Fruit fly (Drosophila melanogaster) whole organism, prepupa: ENCODE data around the gene CG13047.

Experiments
- Blimp-1 ChIP-seq: fragments of 200-800 bp; sonication (Bioruptor generic); optimal IDR thresholded peaks from 3 replicates; lab custom pipeline; 2017; ENCODE audit warnings: missing biosample characterization, missing genetic modification characterization, mild to moderate bottlenecking, moderate library complexity, missing genetic modification reagents
- CG10631 ChIP-seq: fragments of 200-800 bp; sonication (Bioruptor generic); optimal IDR thresholded peaks from 2 replicates; lab custom pipeline; 2016; ENCODE audit warnings: missing biosample characterization, missing genetic modification characterization
- CG11294 ChIP-seq: fragments of 200-800 bp; sonication (Bioruptor generic); IDR thresholded peaks from 2 replicates; pipeline ENCODE4 v1.3.6; 2022; ENCODE audit warnings: missing biosample characterization, missing genetic modification characterization
- CG11762 ChIP-seq: fragments of 200-800 bp; sonication (Bioruptor generic); optimal IDR thresholded peaks from 3 replicates; lab custom pipeline; 2016; ENCODE audit warnings: missing biosample characterization, missing genetic modification characterization; ENCODE audit not compliant: insufficient read depth
- CG11902 ChIP-seq: fragments of 200-800 bp; sonication (Bioruptor generic); optimal IDR thresholded peaks from 3 replicates; lab custom pipeline; 2016; ENCODE audit warnings: missing biosample characterization, missing genetic modification characterization
- CG1621 ChIP-seq: fragments of 200-800 bp; sonication (Bioruptor generic); optimal IDR thresholded peaks from 3 replicates; lab custom pipeline; 2018; ENCODE audit warnings: missing biosample characterization, mild to moderate bottlenecking, missing genetic modification characterization
- CG16779 ChIP-seq: fragments of 200-800 bp; sonication (Bioruptor generic); optimal IDR thresholded peaks from 3 replicates; lab custom pipeline; 2017; ENCODE audit warnings: missing biosample characterization, mild to moderate bottlenecking, missing genetic modification characterization
- CG3032 ChIP-seq: fragments of 200-800 bp; optimal IDR thresholded peaks from 2 replicates; lab custom pipeline; 2019; ENCODE audit warnings: missing biosample characterization, mild to moderate bottlenecking, missing genetic modification characterization, moderate library complexity
- CG31627 ChIP-seq: fragments of 200-800 bp; sonication (Bioruptor generic); optimal IDR thresholded peaks from 3 replicates; lab custom pipeline; 2016; ENCODE audit warnings: missing biosample characterization, missing genetic modification characterization
- CG32006 ChIP-seq: fragments of 200-800 bp; sonication (Bioruptor generic); optimal IDR thresholded peaks from 3 replicates; lab custom pipeline; 2017; ENCODE audit warnings: missing biosample characterization, mild to moderate bottlenecking, missing genetic modification characterization
- CG34406 ChIP-seq: fragments of 200-800 bp; sonication (Bioruptor generic); optimal IDR thresholded peaks from 3 replicates; lab custom pipeline; 2016; ENCODE audit warnings: missing biosample characterization, missing genetic modification characterization
- CG3919 ChIP-seq: fragments of 200-800 bp; sonication (Bioruptor generic); optimal IDR thresholded peaks from 3 replicates; lab custom pipeline; 2016; ENCODE audit warnings: missing biosample characterization, missing genetic modification characterization
- CG4318 ChIP-seq: fragments of 200-800 bp; sonication (Bioruptor generic); optimal IDR thresholded peaks from 3 replicates; lab custom pipeline; 2017; ENCODE audit warnings: missing biosample characterization, mild to moderate bottlenecking, missing genetic modification characterization
- CG6163 ChIP-seq: fragments of 200-800 bp; sonication (Bioruptor generic); IDR thresholded peaks from 3 replicates; pipeline ENCODE4 v1.3.6; 2022; ENCODE audit warnings: missing biosample characterization, missing genetic modification characterization
- CG6276 ChIP-seq: fragments of 200-800 bp; sonication (Bioruptor generic); optimal IDR thresholded peaks from 2 replicates; lab custom pipeline; 2017; ENCODE audit warnings: missing biosample characterization, mild to moderate bottlenecking, missing genetic modification characterization
- CG6792 ChIP-seq: fragments of 200-800 bp; sonication (Bioruptor generic); optimal IDR thresholded peaks from 3 replicates; lab custom pipeline; 2016; ENCODE audit warnings: missing biosample characterization, missing genetic modification characterization
- CG6808 ChIP-seq: fragments of 200-800 bp; sonication (Bioruptor generic); optimal IDR thresholded peaks from 3 replicates; lab custom pipeline; 2017; ENCODE audit warnings: missing biosample characterization, missing genetic modification characterization, mild to moderate bottlenecking, moderate library complexity, missing genetic modification reagents
- CG6854 ChIP-seq: fragments of 200-800 bp; sonication (Bioruptor generic); optimal IDR thresholded peaks from 2 replicates; lab custom pipeline; 2017; ENCODE audit warnings: missing biosample characterization, mild to moderate bottlenecking, missing genetic modification characterization
- CG7368 ChIP-seq: fragments of 200-800 bp; sonication (Bioruptor generic); optimal IDR thresholded peaks from 3 replicates; lab custom pipeline; 2016; ENCODE audit warnings: missing biosample characterization, missing genetic modification characterization
- CG8119 ChIP-seq: fragments of 200-800 bp; sonication (Bioruptor generic); IDR thresholded peaks from 3 replicates; pipeline ENCODE4 v1.3.6; 2022; ENCODE audit warnings: missing biosample characterization, missing genetic modification characterization
- CG8632 ChIP-seq: fragments of 200-800 bp; sonication (Bioruptor generic); optimal IDR thresholded peaks from 3 replicates; lab custom pipeline; 2016; ENCODE audit warnings: missing biosample characterization, missing genetic modification characterization
- CG9139 ChIP-seq: fragments of 200-800 bp; sonication (Bioruptor generic); optimal IDR thresholded peaks from 3 replicates; lab custom pipeline; 2017; ENCODE audit warnings: missing biosample characterization, mild to moderate bottlenecking, missing genetic modification characterization
- Eip75B ChIP-seq: fragments of 200-800 bp; sonication (Bioruptor generic); optimal IDR thresholded peaks from 3 replicates; lab custom pipeline; 2016; ENCODE audit warnings: missing biosample characterization, missing genetic modification characterization
- Eip78C ChIP-seq: fragments of 200-800 bp; sonication (Bioruptor generic); peaks from one replicate; lab custom pipeline; 2016; ENCODE audit warnings: missing biosample characterization, missing genetic modification characterization
- Eip93F ChIP-seq: fragments of 200-800 bp; sonication (Bioruptor generic); optimal IDR thresholded peaks from 2 replicates; lab custom pipeline; 2016; ENCODE audit warnings: missing biosample characterization, mild to moderate bottlenecking, missing genetic modification characterization
- Ets21C ChIP-seq: fragments of 200-800 bp; sonication (Bioruptor generic); optimal IDR thresholded peaks from 3 replicates; lab custom pipeline; 2016; ENCODE audit warnings: missing biosample characterization, missing genetic modification characterization
- Ets96B ChIP-seq: fragments of 200-800 bp; optimal IDR thresholded peaks from 2 replicates; lab custom pipeline; 2019; ENCODE audit warnings: missing biosample characterization, mild to moderate bottlenecking, missing genetic modification characterization, moderate library complexity
- Gug ChIP-seq: fragments of 200-800 bp; sonication (Bioruptor generic); IDR thresholded peaks from 2 replicates; pipeline ENCODE4 v1.3.6; 2022; ENCODE audit warnings: missing biosample characterization, missing genetic modification characterization
- Hr38 ChIP-seq: sonication (Bioruptor generic); optimal IDR thresholded peaks from 2 replicates; lab custom pipeline; 2016; ENCODE audit warnings: missing biosample characterization, missing genetic modification characterization
- Hr39 ChIP-seq: fragments of 200-800 bp; sonication (Bioruptor generic); optimal IDR thresholded peaks from 2 replicates; lab custom pipeline; 2016; ENCODE audit warnings: missing biosample characterization, missing genetic modification characterization
- Hr4 ChIP-seq: fragments of 200-800 bp; sonication (Bioruptor generic); optimal IDR thresholded peaks from 3 replicates; lab custom pipeline; 2016; ENCODE audit warnings: missing biosample characterization, missing genetic modification characterization
- OdsH ChIP-seq: fragments of 200-800 bp; sonication (Bioruptor generic); optimal IDR thresholded peaks from 3 replicates; lab custom pipeline; 2016; ENCODE audit warnings: missing biosample characterization, missing genetic modification characterization
- Smox ChIP-seq: fragments of 200-800 bp; sonication (Bioruptor generic); optimal IDR thresholded peaks from 3 replicates; lab custom pipeline; 2016; ENCODE audit warnings: missing biosample characterization, missing genetic modification characterization
- Sox102F ChIP-seq: fragments of 200-800 bp; sonication (Bioruptor generic); optimal IDR thresholded peaks from 2 replicates; lab custom pipeline; 2016; ENCODE audit warnings: missing biosample characterization, mild to moderate bottlenecking, missing genetic modification characterization
- Sox14 ChIP-seq: fragments of 200-800 bp; sonication (Bioruptor generic); optimal IDR thresholded peaks from 3 replicates; lab custom pipeline; 2016; ENCODE audit warnings: missing biosample characterization, missing genetic modification characterization
- achi ChIP-seq: fragments of 200-800 bp; sonication (Bioruptor generic); optimal IDR thresholded peaks from 3 replicates; lab custom pipeline; 2016; ENCODE audit warnings: missing biosample characterization, missing genetic modification characterization
- acj6 ChIP-seq: fragments of 200-800 bp; sonication (Bioruptor generic); optimal IDR thresholded peaks from 3 replicates; lab custom pipeline; 2016; ENCODE audit warnings: missing biosample characterization, missing genetic modification characterization
- dac ChIP-seq: fragments of 200-800 bp; sonication (Bioruptor generic); optimal IDR thresholded peaks from 2 replicates; lab custom pipeline; 2017; ENCODE audit warnings: missing biosample characterization, mild to moderate bottlenecking, missing genetic modification characterization
- dsx ChIP-seq: fragments of 200-800 bp; optimal IDR thresholded peaks from 3 replicates; lab custom pipeline; 2019; ENCODE audit warnings: missing biosample characterization, mild to moderate bottlenecking, missing genetic modification characterization, moderate library complexity; ENCODE audit not compliant: poor library complexity, severe bottlenecking
- eg ChIP-seq: fragments of 200-800 bp; sonication (Bioruptor generic); IDR thresholded peaks from 3 replicates; pipeline ENCODE4 v1.3.6; 2022; ENCODE audit warnings: missing biosample characterization, missing genetic modification characterization
- esn ChIP-seq: fragments of 200-800 bp; sonication (Bioruptor generic); optimal IDR thresholded peaks from 2 replicates; lab custom pipeline; 2016; ENCODE audit warnings: missing biosample characterization, mild to moderate bottlenecking, missing genetic modification characterization, moderate library complexity
- fd59A ChIP-seq: fragments of 200-800 bp; sonication (Bioruptor generic); optimal IDR thresholded peaks from 2 replicates; lab custom pipeline; 2017; ENCODE audit warnings: missing biosample characterization, mild to moderate bottlenecking, missing genetic modification characterization, missing genetic modification reagents
- fkh ChIP-seq: fragments of 200-800 bp; sonication (Bioruptor generic); optimal IDR thresholded peaks from 3 replicates; lab custom pipeline; 2017; ENCODE audit warnings: missing biosample characterization, mild to moderate bottlenecking, missing genetic modification characterization, moderate library complexity
- net ChIP-seq: fragments of 200-800 bp; sonication (Bioruptor generic); optimal IDR thresholded peaks from 3 replicates; lab custom pipeline; 2016; ENCODE audit warnings: missing biosample characterization, missing genetic modification characterization
- pdm3 ChIP-seq: fragments of 200-800 bp; sonication (Bioruptor generic); optimal IDR thresholded peaks from 3 replicates; lab custom pipeline; 2016; ENCODE audit warnings: missing biosample characterization, missing genetic modification characterization
- salr ChIP-seq, 2 experiments: fragments of 200-800 bp; sonication (Bioruptor generic); optimal IDR thresholded peaks; 3 replicates each; lab custom pipeline; 2016 to 2018; ENCODE audit warnings: missing biosample characterization in 2 of 2, missing genetic modification characterization in 2 of 2, mild to moderate bottlenecking in 1 of 2
- spab ChIP-seq: fragments of 200-800 bp; sonication (Bioruptor generic); optimal IDR thresholded peaks from 2 replicates; lab custom pipeline; 2017; ENCODE audit warnings: missing biosample characterization, mild to moderate bottlenecking, missing genetic modification characterization, missing genetic modification reagents
- svp ChIP-seq: fragments of 200-800 bp; sonication (Bioruptor generic); peaks from one replicate; lab custom pipeline; 2016; ENCODE audit warnings: missing biosample characterization, missing genetic modification characterization
- topi ChIP-seq: fragments of 200-800 bp; sonication (Bioruptor generic); optimal IDR thresholded peaks from 3 replicates; lab custom pipeline; 2016; ENCODE audit warnings: missing biosample characterization, missing genetic modification characterization

CG13047 gene

dm6 chr3L:16313985-16314384 lies 28.8 kb upstream of the CG13047 start, which contains the start of gene CG13062:
CG13062 (plus strand) TSS chr3L:16314285.
- TF ChIP-seq CG6276 (GFP tag; lab: Kevin White, UChicago) (no peak), svp (GFP tag; lab: Kevin White, UChicago) (peak; percentile 12), CG1621 (tag; lab: Kevin White, UChicago) (no peak), acj6 (no peak), pdm3 (GFP tag; lab: Kevin White, UChicago) (no peak), achi (GFP tag; lab: Kevin White, UChicago) (peak; percentile 8), Eip75B (GFP tag; lab: Kevin White, UChicago) (no peak), CG11902 (GFP tag; lab: Kevin White, UChicago) (no peak)

dm6 chr3L:16309972-16310371 lies 24.8 kb upstream of the CG13047 start:
- peak; percentile 52 for TF ChIP-seq CG3919 (GFP tag; lab: Kevin White, UChicago)
- peak; percentile 47 for TF ChIP-seq CG4318 (GFP tag; lab: Kevin White, UChicago)
- peak; percentile 74 for TF ChIP-seq Eip78C
- no peak for TF ChIP-seq Smox
- peak; percentile 66 for TF ChIP-seq CG8119 (GFP tag; lab: Robert Waterston, UW)
- TF ChIP-seq fkh = no peak
- TF ChIP-seq CG6808 (GFP tag; lab: Kevin White, UChicago) = no peak
- peak; percentile 51 for TF ChIP-seq OdsH (GFP tag; lab: Kevin White, UChicago)
- no peak for TF ChIP-seq dsx (GFP tag; lab: Kevin White, UChicago)
- TF ChIP-seq Eip75B (GFP tag; lab: Kevin White, UChicago) = peak; percentile 61
- peak; percentile 86 for TF ChIP-seq eg (GFP tag; lab: Robert Waterston, UW)
- no peak for TF ChIP-seq CG8632 (GFP tag; lab: Kevin White, UChicago)
- TF ChIP-seq CG11294 (GFP tag; lab: Robert Waterston, UW) = peak; percentile 52
- no peak for TF ChIP-seq CG9139
- TF ChIP-seq dac = peak; percentile 83
- TF ChIP-seq CG6854 (GFP tag; lab: Kevin White, UChicago) = no peak
- no peak for TF ChIP-seq topi (GFP tag; lab: Kevin White, UChicago)
- peak; percentile 10 for TF ChIP-seq Hr39 (GFP tag; lab: Kevin White, UChicago)
- TF ChIP-seq Hr38 = no peak
- no peak for TF ChIP-seq Eip93F
- TF ChIP-seq net (GFP tag; lab: Kevin White, UChicago) = peak; percentile 29
- peak; percentile 21 for TF ChIP-seq acj6
- TF ChIP-seq Gug (GFP tag; lab: Robert Waterston, UW) = no peak
- no peak for TF ChIP-seq CG1621 (tag; lab: Kevin White, UChicago)
- peak in 1 of 2 experiments; percentile 44 for TF ChIP-seq salr (GFP tag; optimal IDR thresholded peaks at IDR 0.05; lab: Kevin White, UChicago)
- TF ChIP-seq CG3032 (tag; lab: Kevin White, UChicago) = no peak
- no peak for TF ChIP-seq Ets21C (GFP tag; lab: Kevin White, UChicago)
- peak; percentile 34 for TF ChIP-seq achi (GFP tag; lab: Kevin White, UChicago)
- peak; percentile 72; the same call in 2 of the 3 replicates for TF ChIP-seq CG6163 (GFP tag; lab: Robert Waterston, UW)
- TF ChIP-seq spab (GFP tag; lab: Kevin White, UChicago) = no peak
- no peak for TF ChIP-seq CG31627
- TF ChIP-seq Sox14 (GFP tag; lab: Kevin White, UChicago) = peak; percentile 38
- no peak for TF ChIP-seq Sox102F (GFP tag; lab: Kevin White, UChicago)
- peak; percentile 37 for TF ChIP-seq CG16779 (tag; lab: Kevin White, UChicago)
- peak; percentile 16 for TF ChIP-seq CG7368 (GFP tag; lab: Kevin White, UChicago)
- TF ChIP-seq CG6276 (GFP tag; lab: Kevin White, UChicago) = peak; percentile 69
- TF ChIP-seq CG10631 (GFP tag; lab: Kevin White, UChicago) = peak; percentile 59
- no peak for TF ChIP-seq esn
- TF ChIP-seq CG11762 (GFP tag; lab: Kevin White, UChicago) = peak; percentile 8
- peak; percentile 50 for TF ChIP-seq CG6792 (GFP tag; lab: Kevin White, UChicago)
- TF ChIP-seq Ets96B = no peak
- TF ChIP-seq fd59A (GFP tag; lab: Kevin White, UChicago) = no peak
- TF ChIP-seq CG32006 (GFP tag; lab: Kevin White, UChicago) = peak; percentile 80
- TF ChIP-seq pdm3 (GFP tag; lab: Kevin White, UChicago) = peak; percentile 36
- TF ChIP-seq CG34406 (GFP tag; lab: Kevin White, UChicago) = no peak
- no peak for TF ChIP-seq Blimp-1
- TF ChIP-seq Hr4 = peak; percentile 77
